Worm (Caenorhabditis elegans): Measurements from ENCODE around the gene pat-4.
A peak's percentile ranks its signal among the peaks of the same experiment; 100 is the strongest.

The pat-4 gene

ce11 chrIII:65626-65937, 29.0 kb downstream of the pat-4 start:
- no peak for TF ChIP-seq attf-3 (GFP tag; conservative IDR thresholded peaks at IDR 0.05)
- peak; percentile 36 for TF ChIP-seq ama-1 (optimal IDR thresholded peaks at IDR 0.05)
- TF ChIP-seq ama-1 (GFP tag; optimal IDR thresholded peaks at IDR 0.05): no peak
- peak in 1 of 3 experiments; percentile 6 for TF ChIP-seq lin-35 (GFP tag; optimal IDR thresholded peaks at IDR 0.05)
- peak; percentile 25 for TF ChIP-seq ztf-26 (tag; optimal IDR thresholded peaks at IDR 0.05)

- TF ChIP-seq F23B12.7 (tag; optimal IDR thresholded peaks at IDR 0.05; ENCODE audit: insufficient read depth): no peak
- TF ChIP-seq ztf-18 (tag; optimal IDR thresholded peaks at IDR 0.05): no peak
- no peak for TF ChIP-seq ztf-25 (GFP tag; IDR thresholded peaks at IDR 0.05)
- TF ChIP-seq nfyb-1 (GFP tag; IDR thresholded peaks at IDR 0.05): peak; percentile 67
- peak; percentile 28; the same call in 1 of the 2 replicates for TF ChIP-seq pbrm-1 (GFP tag; IDR thresholded peaks at IDR 0.05)
- TF ChIP-seq dox-1 (GFP tag; IDR thresholded peaks at IDR 0.05): peak; percentile 60
- TF ChIP-seq snpc-1.1 (tag; optimal IDR thresholded peaks at IDR 0.05; ENCODE audit: insufficient read depth): no peak
- 0 out of 2 replicates have a peak, but pooled peaks have one; percentile 3 for TF ChIP-seq egrh-3 (GFP tag; IDR thresholded peaks at IDR 0.05)
- no peak for TF ChIP-seq sptf-2 (GFP tag; optimal IDR thresholded peaks at IDR 0.05)
- TF ChIP-seq zfh-2 (GFP tag; conservative IDR thresholded peaks at IDR 0.05): peak; percentile 62; the same call in 1 of the 2 replicates
- no peak for TF ChIP-seq dpl-1 (GFP tag; optimal IDR thresholded peaks at IDR 0.05)
- 0 out of 2 replicates have a peak, but pooled peaks have one; percentile 23 for TF ChIP-seq nfya-2 (GFP tag; IDR thresholded peaks at IDR 0.05)
- no peak for TF ChIP-seq rcor-1 (GFP tag; IDR thresholded peaks at IDR 0.05)
- no peak for TF ChIP-seq lin-35 (GFP tag; optimal IDR thresholded peaks at IDR 0.05)
- no peak for TF ChIP-seq mxl-1 (tag; optimal IDR thresholded peaks at IDR 0.05)
- peak; percentile 28; the same call in 1 of the 2 replicates for TF ChIP-seq hmg-1.2 (GFP tag; IDR thresholded peaks at IDR 0.05)
- 0 out of 2 replicates have a peak, but pooled peaks have one; percentile 16 for TF ChIP-seq hsf-1 (GFP tag; IDR thresholded peaks at IDR 0.05)
- no peak for TF ChIP-seq ceh-91 (GFP tag; IDR thresholded peaks at IDR 0.05)
- 0 out of 2 replicates have a peak, but pooled peaks have one; percentile 40 for TF ChIP-seq ceh-40 (GFP tag; IDR thresholded peaks at IDR 0.05)
- TF ChIP-seq mel-28 (tag; optimal IDR thresholded peaks at IDR 0.05; ENCODE audit: borderline replicate concordance): no peak
- no peak for TF ChIP-seq F37B4.10 (GFP tag; IDR thresholded peaks at IDR 0.05)
- TF ChIP-seq fkh-3 (tag; optimal IDR thresholded peaks at IDR 0.05): no peak
- TF ChIP-seq F52B5.7 (tag; optimal IDR thresholded peaks at IDR 0.05): peak; percentile 36
- no peak for TF ChIP-seq chd-7 (tag; optimal IDR thresholded peaks at IDR 0.05)
- TF ChIP-seq mcd-1 (GFP tag; IDR thresholded peaks at IDR 0.05): no peak; the same call in 1 of the 2 replicates
- TF ChIP-seq madf-6 (GFP tag; IDR thresholded peaks at IDR 0.05): no peak; the same call in 1 of the 2 replicates
- 0 out of 2 replicates have a peak, but pooled peaks have one; percentile 40 for TF ChIP-seq B0336.3 (GFP tag; IDR thresholded peaks at IDR 0.05)
- TF ChIP-seq F57A8.1 (GFP tag; optimal IDR thresholded peaks at IDR 0.05): peak; percentile 45
- peak; percentile 13 for TF ChIP-seq dpff-1 (tag; optimal IDR thresholded peaks at IDR 0.05)
- TF ChIP-seq madf-3 (GFP tag; IDR thresholded peaks at IDR 0.05): 0 out of 2 replicates have a peak, but pooled peaks have one; percentile 64
- TF ChIP-seq ama-1 (optimal IDR thresholded peaks at IDR 0.05): peak; percentile 11
- no peak for TF ChIP-seq ama-1 (GFP tag; optimal IDR thresholded peaks at IDR 0.05)
- TF ChIP-seq F22D6.2 (tag; optimal IDR thresholded peaks at IDR 0.05): no peak
- TF ChIP-seq snpc-4 (GFP tag; optimal IDR thresholded peaks at IDR 0.05): no peak
- no peak for TF ChIP-seq snpc-4 (tag; optimal IDR thresholded peaks at IDR 0.05)
These were observed 29.6 kb downstream of the pat-4 start for ce11 chrIII:64747-65625.
